Fruit fly (Drosophila melanogaster): ENCODE data around the gene CG33543.

Gene CG33543

dm6 chr2L:2010335-2011061 lies 4.4 kb upstream of the CG33543 start:
- TF ChIP-seq CG11902 (GFP tag; optimal IDR thresholded peaks at IDR 0.05), result no peak
- no peak for TF ChIP-seq CG32006 (GFP tag; optimal IDR thresholded peaks at IDR 0.05)
- peak; percentile 29 for TF ChIP-seq Eip93F (GFP tag; optimal IDR thresholded peaks at IDR 0.05)
- TF ChIP-seq dsx (GFP tag; optimal IDR thresholded peaks at IDR 0.05; ENCODE audit: poor library complexity, severe bottlenecking), result peak; percentile 54
- peak; percentile 1 for TF ChIP-seq vri (GFP tag; optimal IDR thresholded peaks at IDR 0.05)
- peak; percentile 72 for TF ChIP-seq Eip78C (GFP tag)
- peak; percentile 16 for TF ChIP-seq CG6854 (GFP tag; optimal IDR thresholded peaks at IDR 0.05)
- 0 out of 2 replicates have a peak, but pooled peaks have one; percentile 10 for TF ChIP-seq CG15336 (GFP tag; IDR thresholded peaks at IDR 0.05)
- TF ChIP-seq topi (GFP tag; optimal IDR thresholded peaks at IDR 0.05), result no peak
- TF ChIP-seq fkh (GFP tag; optimal IDR thresholded peaks at IDR 0.05), result peak; percentile 37
- peak; percentile 78 for TF ChIP-seq svp (GFP tag)

DNA sequence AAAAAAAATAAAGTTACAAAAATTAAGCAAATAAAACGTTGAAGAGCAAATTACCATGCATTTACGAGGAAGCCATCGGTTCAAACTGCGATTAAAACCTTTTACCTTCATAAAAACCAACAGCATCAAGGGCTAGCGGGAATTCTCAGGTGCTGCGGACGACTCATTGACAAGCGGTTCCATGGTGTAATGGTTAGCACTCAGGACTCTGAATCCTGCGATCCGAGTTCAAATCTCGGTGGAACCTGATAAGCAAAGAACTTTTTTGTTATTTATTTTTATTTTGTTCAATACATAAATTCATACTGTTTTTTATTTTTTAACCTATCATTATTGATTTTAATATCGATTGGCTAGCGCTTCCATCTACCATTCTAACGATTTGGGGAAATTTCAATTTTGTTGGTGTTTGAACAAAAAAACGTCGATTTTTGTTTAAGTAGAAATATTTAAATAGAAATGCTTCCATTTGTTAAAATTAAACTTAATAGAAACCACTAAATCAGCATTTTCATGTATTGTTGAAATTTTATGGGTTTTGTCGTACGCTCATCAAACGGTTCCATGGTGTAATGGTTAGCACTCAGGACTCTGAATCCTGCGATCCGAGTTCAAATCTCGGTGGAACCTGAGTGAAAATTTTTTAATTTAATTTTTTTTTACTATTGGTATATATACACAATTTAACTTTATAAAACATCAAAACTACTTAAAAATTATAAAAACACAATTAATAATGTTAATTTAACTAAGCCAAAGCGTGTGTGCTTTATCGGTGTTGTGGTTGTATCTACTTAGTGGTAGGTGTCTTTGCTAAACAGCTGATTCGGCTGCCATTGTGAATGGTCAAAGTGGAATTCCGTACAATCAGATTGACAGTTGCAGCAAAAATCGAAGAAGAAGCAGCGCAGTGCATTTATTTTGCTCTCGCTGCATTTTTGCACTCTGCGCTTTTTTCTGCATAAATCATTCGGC lies 3.2 kb upstream of the CG33543 start, which contains the start of gene CG4238:
Gene CG4238 (plus strand): TSS at position 880 of the 975 bp plus-strand sequence.
- TF ChIP-seq Eip93F (GFP tag; optimal IDR thresholded peaks at IDR 0.05) (peak; percentile 6), achi (GFP tag; optimal IDR thresholded peaks at IDR 0.05) (peak; percentile 97), CG11762 (GFP tag; optimal IDR thresholded peaks at IDR 0.05; ENCODE audit: insufficient read depth) (no peak), Hr38 (GFP tag; optimal IDR thresholded peaks at IDR 0.05) (no peak), CG16779 (tag; optimal IDR thresholded peaks at IDR 0.05) (no peak), CG1621 (tag; optimal IDR thresholded peaks at IDR 0.05) (peak; percentile 100), CG8119 (GFP tag; IDR thresholded peaks at IDR 0.05) (no peak), pdm3 (GFP tag; optimal IDR thresholded peaks at IDR 0.05) (no peak), CG31627 (GFP tag; optimal IDR thresholded peaks at IDR 0.05) (no peak), CG7368 (GFP tag; optimal IDR thresholded peaks at IDR 0.05) (no peak), CG6854 (GFP tag; optimal IDR thresholded peaks at IDR 0.05) (no peak), CG15336 (GFP tag; IDR thresholded peaks at IDR 0.05) (peak; percentile 9; the same call in 1 of the 2 replicates), topi (GFP tag; optimal IDR thresholded peaks at IDR 0.05) (no peak), Ets21C (GFP tag; optimal IDR thresholded peaks at IDR 0.05) (no peak), Gug (GFP tag; IDR thresholded peaks at IDR 0.05) (no peak), Sox14 (GFP tag; optimal IDR thresholded peaks at IDR 0.05) (peak; percentile 5), eg (GFP tag; IDR thresholded peaks at IDR 0.05) (no peak), Sox15 (GFP tag; optimal IDR thresholded peaks at IDR 0.05) (no peak), net (GFP tag; optimal IDR thresholded peaks at IDR 0.05) (no peak), CG6808 (GFP tag; optimal IDR thresholded peaks at IDR 0.05) (peak; percentile 6), Eip78C (GFP tag) (no peak), fkh (GFP tag; optimal IDR thresholded peaks at IDR 0.05) (no peak), Hr4 (GFP tag; optimal IDR thresholded peaks at IDR 0.05) (no peak), fd85E (GFP tag; optimal IDR thresholded peaks at IDR 0.05) (no peak), salr (GFP tag; optimal IDR thresholded peaks at IDR 0.05) (no peak), ss (GFP tag; optimal IDR thresholded peaks at IDR 0.05) (no peak), spab (GFP tag; optimal IDR thresholded peaks at IDR 0.05) (no peak), Smox (GFP tag; optimal IDR thresholded peaks at IDR 0.05) (no peak), CG9139 (GFP tag; optimal IDR thresholded peaks at IDR 0.05) (no peak), svp (GFP tag) (peak; percentile 64), CG10631 (GFP tag; optimal IDR thresholded peaks at IDR 0.05) (no peak), dac (GFP tag; optimal IDR thresholded peaks at IDR 0.05) (no peak), Blimp-1 (GFP tag; optimal IDR thresholded peaks at IDR 0.05) (no peak), CG3919 (GFP tag; optimal IDR thresholded peaks at IDR 0.05) (no peak), CG6276 (GFP tag; optimal IDR thresholded peaks at IDR 0.05) (no peak), dsx (GFP tag; optimal IDR thresholded peaks at IDR 0.05; ENCODE audit: poor library complexity, severe bottlenecking) (peak; percentile 58), Lpt (GFP tag; optimal IDR thresholded peaks at IDR 0.05) (no peak), CG10669 (GFP tag; optimal IDR thresholded peaks at IDR 0.05) (no peak), CG6792 (GFP tag; optimal IDR thresholded peaks at IDR 0.05) (no peak), Ets96B (tag; optimal IDR thresholded peaks at IDR 0.05) (no peak), CG3032 (tag; optimal IDR thresholded peaks at IDR 0.05) (no peak), OdsH (GFP tag; optimal IDR thresholded peaks at IDR 0.05) (no peak)
